Worm (Caenorhabditis elegans) whole organism, L3 larva: ENCODE results near the gene srh-32.
A peak's percentile ranks its signal among the peaks of the same experiment; 100 is the strongest.

Source experiments
- R02D3.7 ChIP-seq: fragments of 150-350 bp; optimal IDR thresholded peaks from 2 replicates; lab custom pipeline; 2014; ENCODE audit warnings: missing biosample characterization, missing genetic modification characterization
- ama-1 ChIP-seq: fragments of 150-350 bp; optimal IDR thresholded peaks from 2 replicates; lab custom pipeline; 2018
- ceh-16 ChIP-seq: sonication (generic microtip); optimal IDR thresholded peaks from 2 replicates; lab custom pipeline; 2017; ENCODE audit warnings: missing biosample characterization, missing genetic modification characterization
- ceh-28 ChIP-seq: fragments of 150-350 bp; optimal IDR thresholded peaks from 2 replicates; lab custom pipeline; 2014; ENCODE audit warnings: missing biosample characterization, missing genetic modification reagents, missing genetic modification characterization
- ceh-82 ChIP-seq: fragments of 150-350 bp; optimal IDR thresholded peaks from 2 replicates; lab custom pipeline; 2014; ENCODE audit warnings: missing biosample characterization, missing genetic modification characterization
- daf-12 ChIP-seq: fragments of 150-350 bp; optimal IDR thresholded peaks from 2 replicates; lab custom pipeline; 2014; ENCODE audit warnings: missing biosample characterization, missing genetic modification reagents, missing genetic modification characterization
- egl-5 ChIP-seq: fragments of 150-350 bp; optimal IDR thresholded peaks from 2 replicates; lab custom pipeline; 2017; ENCODE audit warnings: missing biosample characterization, missing genetic modification reagents, missing genetic modification characterization, inconsistent platforms
- elt-1 ChIP-seq: fragments of 150-350 bp; optimal IDR thresholded peaks from 2 replicates; lab custom pipeline; 2014; ENCODE audit warnings: missing biosample characterization, missing genetic modification characterization
- elt-2 ChIP-seq: sonication (generic microtip); optimal IDR thresholded peaks from 2 replicates; lab custom pipeline; 2016; ENCODE audit warnings: missing genetic modification reagents, mild to moderate bottlenecking, missing genetic modification characterization, missing compliant biosample characterization
- elt-3 ChIP-seq, 3 experiments: fragments of 150-350 bp in 1 of 3; sonication (generic microtip) in 2 of 3; optimal IDR thresholded peaks; 2 replicates in 2 of 3; 4 replicates in 1 of 3; lab custom pipeline; 2014 to 2017; ENCODE audit warnings: missing biosample characterization in 3 of 3, missing genetic modification characterization in 3 of 3
- fos-1 ChIP-seq: fragments of 150-350 bp; optimal IDR thresholded peaks from 2 replicates; lab custom pipeline; 2014; ENCODE audit warnings: missing biosample characterization, missing genetic modification characterization
- hmg-11 ChIP-seq: sonication (generic microtip); optimal IDR thresholded peaks from 2 replicates; lab custom pipeline; 2016; ENCODE audit warnings: missing genetic modification characterization, missing compliant biosample characterization
- jun-1 ChIP-seq: fragments of 150-350 bp; optimal IDR thresholded peaks from 2 replicates; lab custom pipeline; 2014; ENCODE audit warnings: missing biosample characterization, missing genetic modification reagents, missing genetic modification characterization
- lin-15B ChIP-seq: fragments of 150-350 bp; optimal IDR thresholded peaks from 2 replicates; lab custom pipeline; 2014; ENCODE audit warnings: missing biosample characterization, missing genetic modification characterization
- lin-39 ChIP-seq: fragments of 150-350 bp; optimal IDR thresholded peaks from 2 replicates; lab custom pipeline; 2018; ENCODE audit warnings: missing biosample characterization, missing genetic modification reagents, missing genetic modification characterization
- lsy-12 ChIP-seq: sonication (generic microtip); optimal IDR thresholded peaks from 2 replicates; lab custom pipeline; 2016; ENCODE audit warnings: mild to moderate bottlenecking, missing genetic modification characterization, missing compliant biosample characterization
- mdl-1 ChIP-seq: fragments of 150-350 bp; optimal IDR thresholded peaks from 2 replicates; lab custom pipeline; 2014; ENCODE audit warnings: missing biosample characterization, missing genetic modification characterization
- mml-1 ChIP-seq: fragments of 150-350 bp; sonication (generic microtip); optimal IDR thresholded peaks from 3 replicates; lab custom pipeline; 2014; ENCODE audit warnings: missing biosample characterization, missing genetic modification characterization
- nfya-1 ChIP-seq: sonication (generic microtip); optimal IDR thresholded peaks from 2 replicates; lab custom pipeline; 2017; ENCODE audit warnings: missing genetic modification characterization, mild to moderate bottlenecking, missing compliant biosample characterization, antibody characterized with exemption, moderate library complexity; ENCODE audit not compliant: insufficient read depth
- nhr-11 ChIP-seq: fragments of 150-350 bp; optimal IDR thresholded peaks from 2 replicates; lab custom pipeline; 2014; ENCODE audit warnings: missing biosample characterization, missing genetic modification characterization
- nhr-23 ChIP-seq: fragments of 150-350 bp; optimal IDR thresholded peaks from 2 replicates; lab custom pipeline; 2014; ENCODE audit warnings: missing biosample characterization, missing genetic modification reagents, missing genetic modification characterization
- nhr-237 ChIP-seq: fragments of 150-350 bp; optimal IDR thresholded peaks from 2 replicates; lab custom pipeline; 2014; ENCODE audit warnings: missing biosample characterization, missing genetic modification characterization
- nhr-28 ChIP-seq: fragments of 150-350 bp; optimal IDR thresholded peaks from 2 replicates; lab custom pipeline; 2014; ENCODE audit warnings: missing biosample characterization, missing genetic modification characterization
- nhr-67 ChIP-seq: fragments of 150-350 bp; optimal IDR thresholded peaks from 2 replicates; lab custom pipeline; 2014; ENCODE audit warnings: missing biosample characterization, missing genetic modification characterization
- nhr-76 ChIP-seq: fragments of 150-350 bp; sonication (generic microtip); optimal IDR thresholded peaks from 5 replicates; lab custom pipeline; 2014; ENCODE audit warnings: missing biosample characterization, missing genetic modification characterization
- nhr-77 ChIP-seq: fragments of 150-350 bp; optimal IDR thresholded peaks from 2 replicates; lab custom pipeline; 2014; ENCODE audit warnings: missing biosample characterization, missing genetic modification characterization
- pha-4 ChIP-seq: fragments of 150-350 bp; optimal IDR thresholded peaks from 2 replicates; lab custom pipeline; 2014; ENCODE audit warnings: missing biosample characterization, missing genetic modification reagents, missing genetic modification characterization
- pqm-1 ChIP-seq: fragments of 150-350 bp; optimal IDR thresholded peaks from 2 replicates; lab custom pipeline; 2017; ENCODE audit warnings: missing biosample characterization, missing genetic modification characterization, inconsistent platforms
- skn-1 ChIP-seq: fragments of 150-350 bp; optimal IDR thresholded peaks from 2 replicates; lab custom pipeline; 2014; ENCODE audit warnings: missing biosample characterization, missing genetic modification characterization
- snpc-4 ChIP-seq: fragments of 150-350 bp; optimal IDR thresholded peaks from 2 replicates; lab custom pipeline; 2014; ENCODE audit warnings: missing biosample characterization, missing genetic modification characterization
- tbx-2 ChIP-seq: sonication (generic microtip); optimal IDR thresholded peaks from 2 replicates; lab custom pipeline; 2016; ENCODE audit warnings: mild to moderate bottlenecking, missing genetic modification characterization, missing compliant biosample characterization
- unc-62 ChIP-seq: fragments of 150-350 bp; sonication (generic microtip); optimal IDR thresholded peaks from 4 replicates; lab custom pipeline; 2014; ENCODE audit warnings: missing biosample characterization, missing genetic modification reagents, missing genetic modification characterization
- ztf-11 ChIP-seq: fragments of 150-350 bp; optimal IDR thresholded peaks from 2 replicates; lab custom pipeline; 2014; ENCODE audit warnings: missing biosample characterization, missing genetic modification characterization

Gene srh-32

ce11 chrV:17722553-17722952, 21.5 kb downstream of the srh-32 start:
- TF ChIP-seq nfya-1 (tag; lab: Kevin White, UChicago) (no peak), jun-1 (no peak), nhr-23 (no peak), nhr-76 (no peak), nhr-67 (tag; lab: Kevin White, UChicago) (no peak), ztf-11 (no peak), skn-1 (tag; lab: Kevin White, UChicago) (no peak), tbx-2 (no peak), lin-39 (no peak), mdl-1 (tag; lab: Kevin White, UChicago) (no peak), daf-12 (tag; lab: Kevin White, UChicago) (no peak), nhr-77 (tag; lab: Kevin White, UChicago) (no peak), ceh-82 (tag; lab: Kevin White, UChicago) (no peak), elt-2 (no peak)
- TF ChIP-seq, all 47 proteins: peak for 0

ce11 chrV:17723142-17723781, 22.2 kb downstream of the srh-32 start:
- TF ChIP-seq pha-4 = peak; percentile 20
- TF ChIP-seq daf-12 (tag; lab: Kevin White, UChicago) = no peak
- TF ChIP-seq pqm-1 (tag; lab: Kevin White, UChicago) = peak; percentile 58
- no peak for TF ChIP-seq unc-62 (GFP tag; lab: Kevin White, UChicago)
- peak; percentile 8 for TF ChIP-seq nhr-23
- peak; percentile 52 for TF ChIP-seq elt-2

- TF ChIP-seq ztf-11 = no peak
- TF ChIP-seq fos-1 (tag; lab: Kevin White, UChicago) = no peak
- no peak for TF ChIP-seq mdl-1 (tag; lab: Kevin White, UChicago)
- no peak for TF ChIP-seq pqm-1 (tag; lab: Kevin White, UChicago)
- no peak for TF ChIP-seq unc-62 (GFP tag; lab: Kevin White, UChicago)
- no peak for TF ChIP-seq snpc-4 (tag; lab: Kevin White, UChicago)
- TF ChIP-seq elt-1 = no peak
- no peak for TF ChIP-seq lsy-12
- TF ChIP-seq nhr-28 (tag; lab: Kevin White, UChicago) = no peak
- no peak for TF ChIP-seq daf-12 (tag; lab: Kevin White, UChicago)
These were observed 23.7 kb downstream of the srh-32 start, which contains the start of gene fat-5 for ce11 chrV:17724704-17725103. Gene fat-5 (plus strand): TSS chrV:17725004.

ce11 chrV:17728336-17728735, 27.3 kb downstream of the srh-32 start:
- TF ChIP-seq snpc-4 (tag; lab: Kevin White, UChicago) (no peak), nhr-237 (tag; lab: Kevin White, UChicago) (no peak), hmg-11 (no peak), lin-15B (tag; lab: Kevin White, UChicago) (no peak), mdl-1 (tag; lab: Kevin White, UChicago) (no peak), mml-1 (tag; lab: Kevin White, UChicago) (no peak), egl-5 (tag; lab: Kevin White, UChicago) (no peak), fos-1 (tag; lab: Kevin White, UChicago) (no peak), skn-1 (tag; lab: Kevin White, UChicago) (no peak), elt-2 (no peak), nhr-11 (tag; lab: Kevin White, UChicago) (no peak), ceh-16 (tag; lab: Kevin White, UChicago) (no peak), elt-1 (no peak), daf-12 (tag; lab: Kevin White, UChicago) (no peak), pha-4 (no peak), elt-3 (tag; optimal IDR thresholded peaks at IDR 0.05; lab: Kevin White, UChicago) (no peak), jun-1 (no peak), nhr-23 (no peak)

- TF ChIP-seq egl-5 (tag; lab: Kevin White, UChicago) (peak; percentile 57), lin-39 (peak; percentile 51), mml-1 (tag; lab: Kevin White, UChicago) (no peak), nhr-11 (tag; lab: Kevin White, UChicago) (peak; percentile 58)
These were observed 27.7 kb downstream of the srh-32 start for ce11 chrV:17728757-17729156.

ce11 chrV:17732516-17732915, 31.5 kb downstream of the srh-32 start, which contains the start of gene twk-42:
Gene twk-42 (minus strand): TSS chrV:17732616.
- TF ChIP-seq R02D3.7 (tag; lab: Kevin White, UChicago) (no peak), ceh-28 (tag; lab: Kevin White, UChicago) (no peak), ama-1 (lab: Kevin White, UChicago) (no peak)
